Worm (Caenorhabditis elegans): ENCODE measurements around the gene C33F10.12.

The C33F10.12 gene

ce11 chrII:4882498-4882897, 44.9 kb upstream of the C33F10.12 start:
- TF ChIP-seq ceh-6 (GFP tag; optimal IDR thresholded peaks at IDR 0.05) (no peak), rnt-1 (tag; optimal IDR thresholded peaks at IDR 0.05) (no peak), ref-2 (tag; optimal IDR thresholded peaks at IDR 0.05) (no peak), npax-4 (tag; optimal IDR thresholded peaks at IDR 0.05) (no peak), ceh-9 (tag; optimal IDR thresholded peaks at IDR 0.05) (no peak), ceh-2 (tag; optimal IDR thresholded peaks at IDR 0.05) (no peak), nhr-11 (tag; optimal IDR thresholded peaks at IDR 0.05) (no peak), eyg-1 (tag; optimal IDR thresholded peaks at IDR 0.05) (no peak), ceh-30 (tag; optimal IDR thresholded peaks at IDR 0.05) (no peak), zip-5 (tag; optimal IDR thresholded peaks at IDR 0.05) (no peak), ceh-45 (GFP tag; IDR thresholded peaks at IDR 0.05) (no peak), ets-4 (tag; optimal IDR thresholded peaks at IDR 0.05) (no peak), ceh-31 (tag; optimal IDR thresholded peaks at IDR 0.05) (no peak), F13H6.1 (tag; optimal IDR thresholded peaks at IDR 0.05) (no peak), fkh-10 (GFP tag; optimal IDR thresholded peaks at IDR 0.05) (no peak), C38D4.7 (GFP tag; optimal IDR thresholded peaks at IDR 0.05) (no peak), hlh-13 (GFP tag; optimal IDR thresholded peaks at IDR 0.05) (no peak), sdc-2 (tag; optimal IDR thresholded peaks at IDR 0.05) (no peak), pha-2 (tag; optimal IDR thresholded peaks at IDR 0.05) (no peak)

- peak; percentile 59 for TF ChIP-seq elt-2 (tag; optimal IDR thresholded peaks at IDR 0.05)
- TF ChIP-seq pat-9 (tag; optimal IDR thresholded peaks at IDR 0.05): no peak
These were observed 44.2 kb upstream of the C33F10.12 start, which contains the start of gene gst-7 for ce11 chrII:4881727-4882126. Gene gst-7, plus strand, starts transcription at chrII:4882062.

ce11 chrII:4879629-4880028, 42.1 kb upstream of the C33F10.12 start, which contains the start of gene gst-6:
Gene gst-6, plus strand, starts transcription at chrII:4879891.
- TF ChIP-seq elt-2 (tag; optimal IDR thresholded peaks at IDR 0.05) (peak; percentile 30), C38D4.7 (GFP tag; optimal IDR thresholded peaks at IDR 0.05) (no peak)

- TF ChIP-seq pros-1 (tag; optimal IDR thresholded peaks at IDR 0.05): no peak
- no peak for TF ChIP-seq F13H6.1 (tag; optimal IDR thresholded peaks at IDR 0.05)
- TF ChIP-seq pag-3 (tag; optimal IDR thresholded peaks at IDR 0.05; ENCODE audit: borderline replicate concordance): no peak
- no peak for TF ChIP-seq nhr-232 (tag; optimal IDR thresholded peaks at IDR 0.05)
- no peak for TF ChIP-seq ceh-2 (tag; optimal IDR thresholded peaks at IDR 0.05)
- TF ChIP-seq unc-86 (tag; optimal IDR thresholded peaks at IDR 0.05): no peak
- no peak for TF ChIP-seq ceh-9 (tag; optimal IDR thresholded peaks at IDR 0.05)
- no peak for TF ChIP-seq K02D7.2 (tag; optimal IDR thresholded peaks at IDR 0.05)
- TF ChIP-seq ets-4 (tag; optimal IDR thresholded peaks at IDR 0.05): no peak
- no peak for TF ChIP-seq sdc-2 (tag; optimal IDR thresholded peaks at IDR 0.05)
- TF ChIP-seq unc-42 (tag; optimal IDR thresholded peaks at IDR 0.05): no peak
- no peak for TF ChIP-seq ceh-45 (GFP tag; IDR thresholded peaks at IDR 0.05)
- TF ChIP-seq tbx-7 (tag; optimal IDR thresholded peaks at IDR 0.05): no peak
- no peak for TF ChIP-seq lim-6 (tag; optimal IDR thresholded peaks at IDR 0.05)
- no peak for TF ChIP-seq T23F11.4 (GFP tag; optimal IDR thresholded peaks at IDR 0.05)
These were observed 38.5 kb upstream of the C33F10.12 start, which contains the start of gene F11G11.13 for ce11 chrII:4876091-4876490. Gene F11G11.13, minus strand, starts transcription at chrII:4876179.

- no peak for TF ChIP-seq gmeb-2 (tag; optimal IDR thresholded peaks at IDR 0.05)
- no peak for TF ChIP-seq pha-4 (tag; optimal IDR thresholded peaks at IDR 0.05)
- no peak for TF ChIP-seq mec-3 (tag; optimal IDR thresholded peaks at IDR 0.05; ENCODE audit: borderline replicate concordance)
- no peak for TF ChIP-seq pros-1 (tag; optimal IDR thresholded peaks at IDR 0.05)
- TF ChIP-seq pax-1 (tag; optimal IDR thresholded peaks at IDR 0.05): no peak
- no peak for TF ChIP-seq ref-2 (tag; optimal IDR thresholded peaks at IDR 0.05)
- no peak for TF ChIP-seq pag-3 (tag; optimal IDR thresholded peaks at IDR 0.05; ENCODE audit: borderline replicate concordance)
- no peak for TF ChIP-seq ztf-16 (tag; optimal IDR thresholded peaks at IDR 0.05)
- no peak for TF ChIP-seq hlh-8 (tag; optimal IDR thresholded peaks at IDR 0.05)
- no peak for TF ChIP-seq K09A11.1 (tag; optimal IDR thresholded peaks at IDR 0.05; ENCODE audit: insufficient read depth)
- no peak for TF ChIP-seq hlh-30 (tag; optimal IDR thresholded peaks at IDR 0.05; ENCODE audit: insufficient read depth)
- no peak for TF ChIP-seq ceh-30 (tag; optimal IDR thresholded peaks at IDR 0.05)
- TF ChIP-seq ceh-24 (tag; optimal IDR thresholded peaks at IDR 0.05): no peak
- no peak for TF ChIP-seq ahr-1 (tag; optimal IDR thresholded peaks at IDR 0.05)
- no peak for TF ChIP-seq elt-4 (tag; optimal IDR thresholded peaks at IDR 0.05)
- no peak for TF ChIP-seq ceh-22 (tag; optimal IDR thresholded peaks at IDR 0.05)
These were observed 36.8 kb upstream of the C33F10.12 start, which contains the start of gene F11G11.15 for ce11 chrII:4874335-4874861. Gene F11G11.15, plus strand, starts transcription at chrII:4874845.
